Worm (Caenorhabditis elegans) whole organism, L4 larva: ENCODE measurements around the gene lipl-4.

Experiments used
- D1046.2 ChIP-seq: fragments of 200-800 bp; sonication (Bioruptor generic); IDR thresholded peaks from 2 replicates; pipeline ENCODE4 v1.3.6; 2022; ENCODE audit warnings: missing genetic modification characterization, missing compliant biosample characterization
- F26F4.8 ChIP-seq: fragments of 200-800 bp; sonication (Bioruptor generic); conservative IDR thresholded peaks from 2 replicates; pipeline ENCODE4 v1.3.6; 2022; ENCODE audit warnings: missing genetic modification characterization, missing compliant biosample characterization
- T20F7.1 ChIP-seq: fragments of 200-800 bp; sonication (Bioruptor generic); optimal IDR thresholded peaks from 2 replicates; lab custom pipeline; 2018; ENCODE audit warnings: mild to moderate bottlenecking, missing genetic modification characterization, missing compliant biosample characterization
- Y105C5A.15 ChIP-seq: fragments of 200-800 bp; sonication (Bioruptor generic); IDR thresholded peaks from 2 replicates; pipeline ENCODE4 v1.3.6; 2022; ENCODE audit warnings: missing genetic modification characterization, missing compliant biosample characterization
- aly-2 ChIP-seq: sonication (generic microtip); optimal IDR thresholded peaks from 2 replicates; lab custom pipeline; 2018; ENCODE audit warnings: missing biosample characterization, missing genetic modification characterization
- ceh-20 ChIP-seq: fragments of 200-800 bp; sonication (Bioruptor generic); IDR thresholded peaks from 2 replicates; pipeline ENCODE4 v1.3.6; 2022; ENCODE audit warnings: missing genetic modification reagents, missing genetic modification characterization, missing compliant biosample characterization
- ceh-32 ChIP-seq: sonication (generic microtip); optimal IDR thresholded peaks from 2 replicates; lab custom pipeline; 2016; ENCODE audit warnings: mild to moderate bottlenecking, missing genetic modification characterization, missing compliant biosample characterization; ENCODE audit not compliant: poor library complexity
- daf-16 ChIP-seq, 3 experiments: sonication (generic microtip); optimal IDR thresholded peaks; 2 replicates each; lab custom pipeline; 2016 to 2017; ENCODE audit warnings: missing genetic modification characterization in 3 of 3, missing genetic modification reagents in 3 of 3, mild to moderate bottlenecking in 2 of 3, missing compliant biosample characterization in 2 of 3, missing biosample characterization in 1 of 3, moderate library complexity in 1 of 3
- dmd-6 ChIP-seq: fragments of 200-800 bp; sonication (Bioruptor generic); IDR thresholded peaks from 2 replicates; pipeline ENCODE4 v1.3.6; 2022; ENCODE audit warnings: missing genetic modification reagents, missing genetic modification characterization, missing compliant biosample characterization
- duxl-1 ChIP-seq: sonication (generic microtip); optimal IDR thresholded peaks from 2 replicates; lab custom pipeline; 2016; ENCODE audit warnings: mild to moderate bottlenecking, missing genetic modification characterization, moderate library complexity, missing compliant biosample characterization; ENCODE audit not compliant: poor library complexity
- dve-1 ChIP-seq: sonication (generic microtip); optimal IDR thresholded peaks from 2 replicates; lab custom pipeline; 2017; ENCODE audit warnings: antibody characterized with exemption, mild to moderate bottlenecking, missing genetic modification characterization, missing compliant biosample characterization; ENCODE audit not compliant: insufficient read depth
- egl-43 ChIP-seq: fragments of 200-800 bp; sonication (Bioruptor generic); IDR thresholded peaks from 2 replicates; pipeline ENCODE4 v1.3.6; 2022; ENCODE audit warnings: missing genetic modification reagents, missing genetic modification characterization, missing compliant biosample characterization
- hlh-11 ChIP-seq: fragments of 200-800 bp; sonication (Bioruptor generic); optimal IDR thresholded peaks from 2 replicates; lab custom pipeline; 2018; ENCODE audit warnings: mild to moderate bottlenecking, missing genetic modification characterization, missing compliant biosample characterization
- hlh-30 ChIP-seq: sonication (generic microtip); optimal IDR thresholded peaks from 2 replicates; lab custom pipeline; 2017; ENCODE audit warnings: antibody characterized with exemption, mild to moderate bottlenecking, missing genetic modification characterization, missing compliant biosample characterization; ENCODE audit not compliant: insufficient read depth
- madf-5 ChIP-seq, 2 experiments: fragments of 200-800 bp; sonication (Bioruptor generic); IDR thresholded peaks; 2 replicates each; pipeline ENCODE4 v1.3.6; 2022; ENCODE audit warnings: missing compliant biosample characterization in 2 of 2, missing genetic modification characterization in 2 of 2
- mes-2 ChIP-seq: sonication (generic microtip); optimal IDR thresholded peaks from 2 replicates; lab custom pipeline; 2016; ENCODE audit warnings: missing genotype, mild to moderate bottlenecking, missing genetic modification characterization, missing compliant biosample characterization; ENCODE audit not compliant: poor library complexity, severe bottlenecking
- nhr-237 ChIP-seq: sonication (generic microtip); optimal IDR thresholded peaks from 2 replicates; lab custom pipeline; 2017; ENCODE audit warnings: missing biosample characterization, missing genetic modification characterization
- nhr-28 ChIP-seq: fragments of 150-350 bp; optimal IDR thresholded peaks from 2 replicates; lab custom pipeline; 2014; ENCODE audit warnings: missing biosample characterization, missing genetic modification characterization
- nhr-48 ChIP-seq: sonication (generic microtip); optimal IDR thresholded peaks from 2 replicates; lab custom pipeline; 2016; ENCODE audit warnings: mild to moderate bottlenecking, missing genetic modification characterization, missing compliant biosample characterization
- nhr-77 ChIP-seq: fragments of 150-350 bp; optimal IDR thresholded peaks from 2 replicates; lab custom pipeline; 2014; ENCODE audit warnings: missing biosample characterization, missing genetic modification characterization
- skn-1 ChIP-seq: fragments of 150-350 bp; optimal IDR thresholded peaks from 2 replicates; lab custom pipeline; 2014; ENCODE audit warnings: missing biosample characterization, missing genetic modification characterization
- tra-1 ChIP-seq: fragments of 200-800 bp; sonication (Bioruptor generic); IDR thresholded peaks from 2 replicates; pipeline ENCODE4 v1.3.6; 2022; ENCODE audit warnings: missing genetic modification reagents, missing genetic modification characterization, missing compliant biosample characterization
- unc-62 ChIP-seq, 3 experiments: fragments of 150-350 bp in 1 of 3; sonication (generic microtip); optimal IDR thresholded peaks in 2 of 3; peaks in 1 of 3; 1 replicate in 1 of 3; 2 replicates in 2 of 3; lab custom pipeline; 2014 to 2017; ENCODE audit warnings: missing biosample characterization in 3 of 3, missing genetic modification characterization in 3 of 3, missing genetic modification reagents in 3 of 3, missing genotype in 1 of 3
- zag-1 ChIP-seq: fragments of 150-350 bp; optimal IDR thresholded peaks from 2 replicates; lab custom pipeline; 2014; ENCODE audit warnings: missing biosample characterization, missing genetic modification characterization
- zfp-2 ChIP-seq: sonication (generic microtip); optimal IDR thresholded peaks from 2 replicates; lab custom pipeline; 2016; ENCODE audit warnings: mild to moderate bottlenecking, missing genetic modification characterization, missing compliant biosample characterization
- zfp-3 ChIP-seq: fragments of 200-800 bp; sonication (Bioruptor generic); conservative IDR thresholded peaks from 2 replicates; pipeline ENCODE4 v1.3.6; 2022; ENCODE audit warnings: missing genetic modification reagents, missing genetic modification characterization, missing compliant biosample characterization
- zip-2 ChIP-seq: fragments of 150-350 bp; optimal IDR thresholded peaks from 2 replicates; lab custom pipeline; 2014; ENCODE audit warnings: missing biosample characterization, missing genetic modification characterization

lipl-4 gene

ce11 chrV:6549871-6550270 is at the start of gene lipl-4:
TSS of gene lipl-4 (plus strand) at chrV:6550171.
- no peak for TF ChIP-seq aly-2 (tag; lab: Kevin White, UChicago)
- no peak for TF ChIP-seq D1046.2 (GFP tag; lab: Robert Waterston, UW)
- TF ChIP-seq ceh-20, result no peak
- TF ChIP-seq daf-16 (GFP tag; optimal IDR thresholded peaks at IDR 0.05; lab: Kevin White, UChicago), result no peak
- peak; percentile 53 for TF ChIP-seq daf-16 (tag; optimal IDR thresholded peaks at IDR 0.05; lab: Kevin White, UChicago)
- TF ChIP-seq dve-1 (tag; lab: Kevin White, UChicago), result peak; percentile 1

ce11 chrV:6503158-6503557 is 46.8 kb upstream of the lipl-4 start:
- TF ChIP-seq nhr-77 (peak; percentile 9), madf-5 (GFP tag; IDR thresholded peaks at IDR 0.05; lab: Robert Waterston, UW) (no peak), F26F4.8 (GFP tag; lab: Robert Waterston, UW) (no peak), hlh-11 (tag; lab: Kevin White, UChicago) (peak; percentile 30), hlh-30 (tag; lab: Kevin White, UChicago) (peak; percentile 35), nhr-28 (tag; lab: Kevin White, UChicago) (peak; percentile 23), daf-16 (GFP tag; optimal IDR thresholded peaks at IDR 0.05; lab: Kevin White, UChicago) (no peak), daf-16 (tag; optimal IDR thresholded peaks at IDR 0.05; lab: Kevin White, UChicago) (peak; percentile 37), nhr-237 (no peak), ceh-20 (0 out of 2 replicates have a peak, but pooled peaks have one; percentile 53), dmd-6 (peak; percentile 34; the same call in 1 of the 2 replicates), duxl-1 (no peak)

ce11 chrV:6504131-6504827 is 45.7 kb upstream of the lipl-4 start, which contains the start of gene moc-2:
TSS of gene moc-2 (minus strand) at chrV:6504181.
- no peak for TF ChIP-seq skn-1 (tag; lab: Kevin White, UChicago)
- TF ChIP-seq T20F7.1 (GFP tag; lab: Kevin White, UChicago), result no peak
- no peak for TF ChIP-seq zfp-3 (GFP tag; lab: Robert Waterston, UW)
- peak in 1 of 2 experiments; percentile 76 for TF ChIP-seq unc-62 (GFP tag; optimal IDR thresholded peaks at IDR 0.05 in 1 of 2; lab: Kevin White, UChicago)
- no peak for TF ChIP-seq unc-62 (tag; optimal IDR thresholded peaks at IDR 0.05; lab: Kevin White, UChicago)
- TF ChIP-seq zag-1 (tag; lab: Kevin White, UChicago), result no peak

ce11 chrV:6505339-6505811 is 44.6 kb upstream of the lipl-4 start, which contains the start of gene W01A11.7:
TSS of gene W01A11.7 (minus strand) at chrV:6505389.
- TF ChIP-seq ceh-32 (tag; lab: Kevin White, UChicago) (no peak), zip-2 (tag; lab: Kevin White, UChicago) (no peak), hlh-30 (tag; lab: Kevin White, UChicago) (peak; percentile 70), unc-62 (GFP tag; optimal IDR thresholded peaks at IDR 0.05 in 1 of 2; lab: Kevin White, UChicago) (peak in 1 of 2 experiments; percentile 65), unc-62 (tag; optimal IDR thresholded peaks at IDR 0.05; lab: Kevin White, UChicago) (no peak), egl-43 (GFP tag; lab: Robert Waterston, UW) (no peak), hlh-11 (tag; lab: Kevin White, UChicago) (peak; percentile 27), tra-1 (GFP tag; lab: Robert Waterston, UW) (no peak), nhr-48 (tag; lab: Kevin White, UChicago) (peak; percentile 10), mes-2 (tag; lab: Kevin White, UChicago) (no peak), ceh-20 (0 out of 2 replicates have a peak, but pooled peaks have one; percentile 34), zfp-2 (tag; lab: Kevin White, UChicago) (no peak)

- no peak for TF ChIP-seq Y105C5A.15
- peak in 1 of 2 experiments; percentile 95 for TF ChIP-seq unc-62 (GFP tag; optimal IDR thresholded peaks at IDR 0.05 in 1 of 2; lab: Kevin White, UChicago)
- TF ChIP-seq unc-62 (tag; optimal IDR thresholded peaks at IDR 0.05; lab: Kevin White, UChicago), result no peak
Measured at ce11 chrV:6506238-6506956, 43.6 kb upstream of the lipl-4 start.
